Worm (Caenorhabditis elegans) whole organism, L4 larva: ENCODE measurements around the gene ufd-3.

ENCODE experiments used
- D1046.2 ChIP-seq: fragments of 200-800 bp; sonication (Bioruptor generic); IDR thresholded peaks from 2 replicates; pipeline ENCODE4 v1.3.6; 2022; ENCODE audit warnings: missing genetic modification characterization, missing compliant biosample characterization
- F26F4.8 ChIP-seq: fragments of 200-800 bp; sonication (Bioruptor generic); conservative IDR thresholded peaks from 2 replicates; pipeline ENCODE4 v1.3.6; 2022; ENCODE audit warnings: missing genetic modification characterization, missing compliant biosample characterization
- F44E2.7 ChIP-seq: fragments of 200-800 bp; sonication (Bioruptor generic); IDR thresholded peaks from 2 replicates; pipeline ENCODE4 v2.1.2; 2022; ENCODE audit warnings: missing genetic modification characterization, missing compliant biosample characterization
- F49E8.2 ChIP-seq: sonication (generic microtip); optimal IDR thresholded peaks from 2 replicates; lab custom pipeline; 2016; ENCODE audit warnings: missing compliant biosample characterization, mild to moderate bottlenecking, missing genetic modification characterization, borderline replicate concordance
- R02D3.7 ChIP-seq: fragments of 150-350 bp; sonication (generic microtip); optimal IDR thresholded peaks from 3 replicates; lab custom pipeline; 2014; ENCODE audit warnings: missing biosample characterization, missing genetic modification characterization
- T20F7.1 ChIP-seq: fragments of 200-800 bp; sonication (Bioruptor generic); optimal IDR thresholded peaks from 2 replicates; lab custom pipeline; 2018; ENCODE audit warnings: mild to moderate bottlenecking, missing genetic modification characterization, missing compliant biosample characterization
- Y48G9A.11 ChIP-seq: fragments of 200-800 bp; sonication (Bioruptor generic); IDR thresholded peaks from 2 replicates; pipeline ENCODE4 v1.3.6; 2022; ENCODE audit warnings: missing genetic modification reagents, missing genetic modification characterization, missing compliant biosample characterization
- Y75B8A.6 ChIP-seq: fragments of 200-800 bp; sonication (Bioruptor generic); IDR thresholded peaks from 2 replicates; pipeline ENCODE4 v1.3.6; 2022; ENCODE audit warnings: missing genetic modification reagents, missing genetic modification characterization, missing compliant biosample characterization
- ZK337.2 ChIP-seq: fragments of 200-800 bp; sonication (Bioruptor generic); IDR thresholded peaks from 2 replicates; pipeline ENCODE4 v1.3.6; 2022; ENCODE audit warnings: missing genetic modification reagents, missing genetic modification characterization, missing compliant biosample characterization
- aly-2 ChIP-seq: sonication (generic microtip); optimal IDR thresholded peaks from 2 replicates; lab custom pipeline; 2018; ENCODE audit warnings: missing biosample characterization, missing genetic modification characterization
- ama-1 ChIP-seq: fragments of 150-350 bp; optimal IDR thresholded peaks from 2 replicates; lab custom pipeline; 2014; ENCODE audit warnings: inconsistent platforms, mixed read lengths
- arid-1 ChIP-seq: fragments of 200-800 bp; sonication (Bioruptor generic); conservative IDR thresholded peaks from 2 replicates; pipeline ENCODE4 v1.3.6; 2022; ENCODE audit warnings: missing genetic modification reagents, missing genetic modification characterization, missing compliant biosample characterization
- attf-4 ChIP-seq: sonication (generic microtip); optimal IDR thresholded peaks from 3 replicates; lab custom pipeline; 2017; ENCODE audit warnings: missing biosample characterization, missing genetic modification characterization
- ceh-20 ChIP-seq: fragments of 200-800 bp; sonication (Bioruptor generic); IDR thresholded peaks from 2 replicates; pipeline ENCODE4 v1.3.6; 2022; ENCODE audit warnings: missing genetic modification reagents, missing genetic modification characterization, missing compliant biosample characterization
- ceh-44 ChIP-seq: fragments of 200-800 bp; sonication (Bioruptor generic); IDR thresholded peaks from 2 replicates; pipeline ENCODE4 v1.3.6; 2022; ENCODE audit warnings: missing genetic modification reagents, missing genetic modification characterization, missing compliant biosample characterization
- ceh-62 ChIP-seq: sonication (generic microtip); optimal IDR thresholded peaks from 2 replicates; lab custom pipeline; 2017; ENCODE audit warnings: missing biosample characterization, missing genetic modification characterization
- ceh-82 ChIP-seq: sonication (generic microtip); optimal IDR thresholded peaks from 2 replicates; lab custom pipeline; 2017; ENCODE audit warnings: missing biosample characterization, missing genetic modification characterization
- ctbp-1 ChIP-seq: fragments of 200-800 bp; sonication (Bioruptor generic); IDR thresholded peaks from 2 replicates; pipeline ENCODE4 v1.3.6; 2022; ENCODE audit warnings: missing genetic modification reagents, missing genetic modification characterization, missing compliant biosample characterization
- daf-19 ChIP-seq: fragments of 200-800 bp; sonication (Bioruptor generic); conservative IDR thresholded peaks from 2 replicates; pipeline ENCODE4 v1.3.6; 2022; ENCODE audit warnings: missing genetic modification characterization, missing compliant biosample characterization
- dmd-9 ChIP-seq: fragments of 200-800 bp; sonication (Bioruptor generic); IDR thresholded peaks from 2 replicates; pipeline ENCODE4 v1.3.6; 2022; ENCODE audit warnings: missing genetic modification reagents, missing genetic modification characterization, missing compliant biosample characterization
- hif-1 ChIP-seq, 2 experiments: sonication (generic microtip); optimal IDR thresholded peaks; 2 replicates each; lab custom pipeline; 2016 to 2017; ENCODE audit warnings: missing compliant biosample characterization in 2 of 2, missing genetic modification characterization in 2 of 2, missing genetic modification reagents in 2 of 2, missing genotype in 2 of 2, mild to moderate bottlenecking in 1 of 2
- hlh-30 ChIP-seq: sonication (generic microtip); optimal IDR thresholded peaks from 2 replicates; lab custom pipeline; 2017; ENCODE audit warnings: antibody characterized with exemption, mild to moderate bottlenecking, missing genetic modification characterization, missing compliant biosample characterization; ENCODE audit not compliant: insufficient read depth
- hmg-1.1 ChIP-seq: fragments of 200-800 bp; sonication (Bioruptor generic); IDR thresholded peaks from 2 replicates; pipeline ENCODE4 v1.3.6; 2022; ENCODE audit warnings: missing genetic modification reagents, missing genetic modification characterization, missing compliant biosample characterization
- lim-7 ChIP-seq: fragments of 200-800 bp; sonication (Bioruptor generic); IDR thresholded peaks from 2 replicates; pipeline ENCODE4 v1.3.6; 2022; ENCODE audit warnings: missing genetic modification characterization, missing compliant biosample characterization
- lin-1 ChIP-seq: fragments of 200-800 bp; sonication (Bioruptor generic); IDR thresholded peaks from 2 replicates; pipeline ENCODE4 v1.3.6; 2022; ENCODE audit warnings: missing genetic modification reagents, missing genetic modification characterization, missing compliant biosample characterization
- lin-13 ChIP-seq: fragments of 150-350 bp; optimal IDR thresholded peaks from 2 replicates; lab custom pipeline; 2014; ENCODE audit warnings: missing biosample characterization, missing genetic modification reagents, missing genetic modification characterization
- lin-29 ChIP-seq: fragments of 200-800 bp; sonication (Bioruptor generic); IDR thresholded peaks from 2 replicates; pipeline ENCODE4 v1.3.6; 2022; ENCODE audit warnings: missing genetic modification reagents, missing genetic modification characterization, missing compliant biosample characterization
- lin-38 ChIP-seq: fragments of 200-800 bp; sonication (Bioruptor generic); IDR thresholded peaks from 2 replicates; pipeline ENCODE4 v1.3.6; 2022; ENCODE audit warnings: missing genetic modification reagents, missing genetic modification characterization, missing compliant biosample characterization
- madf-9 ChIP-seq: fragments of 200-800 bp; sonication (Bioruptor generic); conservative IDR thresholded peaks from 2 replicates; pipeline ENCODE4 v1.3.6; 2022; ENCODE audit warnings: missing genetic modification reagents, missing genetic modification characterization, missing compliant biosample characterization
- mdl-1 ChIP-seq, 2 experiments: fragments of 150-350 bp in 1 of 2; sonication (generic microtip) in 1 of 2; optimal IDR thresholded peaks; 2 replicates each; lab custom pipeline; 2014 to 2017; ENCODE audit warnings: missing biosample characterization in 2 of 2, missing genetic modification characterization in 2 of 2
- mes-2 ChIP-seq: sonication (generic microtip); optimal IDR thresholded peaks from 2 replicates; lab custom pipeline; 2016; ENCODE audit warnings: missing genotype, mild to moderate bottlenecking, missing genetic modification characterization, missing compliant biosample characterization; ENCODE audit not compliant: poor library complexity, severe bottlenecking
- nhr-28 ChIP-seq: fragments of 150-350 bp; optimal IDR thresholded peaks from 2 replicates; lab custom pipeline; 2014; ENCODE audit warnings: missing biosample characterization, missing genetic modification characterization
- nhr-6 ChIP-seq: fragments of 150-350 bp; optimal IDR thresholded peaks from 2 replicates; lab custom pipeline; 2014; ENCODE audit warnings: missing biosample characterization, missing genetic modification characterization
- pqm-1 ChIP-seq: sonication (generic microtip); optimal IDR thresholded peaks from 2 replicates; lab custom pipeline; 2017; ENCODE audit warnings: missing biosample characterization, missing genetic modification characterization
- saeg-2 ChIP-seq: fragments of 200-800 bp; sonication (Bioruptor generic); IDR thresholded peaks from 2 replicates; pipeline ENCODE4 v1.3.6; 2022; ENCODE audit warnings: missing genetic modification reagents, missing genetic modification characterization, missing compliant biosample characterization
- sdz-12 ChIP-seq: fragments of 200-800 bp; sonication (Bioruptor generic); optimal IDR thresholded peaks from 2 replicates; lab custom pipeline; 2018; ENCODE audit warnings: mild to moderate bottlenecking, missing genetic modification characterization, missing compliant biosample characterization
- set-16 ChIP-seq: fragments of 200-800 bp; sonication (Bioruptor generic); IDR thresholded peaks from 2 replicates; pipeline ENCODE4 v1.3.6; 2022; ENCODE audit warnings: missing genetic modification reagents, missing genetic modification characterization, missing compliant biosample characterization
- snpc-1.2 ChIP-seq: fragments of 200-800 bp; sonication (Bioruptor generic); IDR thresholded peaks from 2 replicates; pipeline ENCODE4 v1.3.6; 2022; ENCODE audit warnings: missing genetic modification reagents, missing genetic modification characterization, missing compliant biosample characterization
- unc-39 ChIP-seq: sonication (generic microtip); optimal IDR thresholded peaks from 2 replicates; lab custom pipeline; 2017; ENCODE audit warnings: missing biosample characterization, missing genetic modification characterization
- unc-62 ChIP-seq, 3 experiments: fragments of 150-350 bp in 1 of 3; sonication (generic microtip); optimal IDR thresholded peaks in 2 of 3; peaks in 1 of 3; 1 replicate in 1 of 3; 2 replicates in 2 of 3; lab custom pipeline; 2014 to 2017; ENCODE audit warnings: missing biosample characterization in 3 of 3, missing genetic modification characterization in 3 of 3, missing genetic modification reagents in 3 of 3, missing genotype in 1 of 3
- vab-7 ChIP-seq: fragments of 200-800 bp; sonication (Bioruptor generic); IDR thresholded peaks from 2 replicates; pipeline ENCODE4 v1.3.6; 2022; ENCODE audit warnings: missing genetic modification reagents, missing genetic modification characterization, missing compliant biosample characterization
- zag-1 ChIP-seq: fragments of 150-350 bp; optimal IDR thresholded peaks from 2 replicates; lab custom pipeline; 2014; ENCODE audit warnings: missing biosample characterization, missing genetic modification characterization
- zfp-2 ChIP-seq: sonication (generic microtip); optimal IDR thresholded peaks from 2 replicates; lab custom pipeline; 2016; ENCODE audit warnings: mild to moderate bottlenecking, missing genetic modification characterization, missing compliant biosample characterization
- zfp-3 ChIP-seq: fragments of 200-800 bp; sonication (Bioruptor generic); conservative IDR thresholded peaks from 2 replicates; pipeline ENCODE4 v1.3.6; 2022; ENCODE audit warnings: missing genetic modification reagents, missing genetic modification characterization, missing compliant biosample characterization
- zip-11 ChIP-seq: fragments of 200-800 bp; sonication (Bioruptor generic); IDR thresholded peaks from 2 replicates; pipeline ENCODE4 v1.3.6; 2022; ENCODE audit warnings: missing genetic modification characterization, missing compliant biosample characterization
- zip-2 ChIP-seq: fragments of 150-350 bp; optimal IDR thresholded peaks from 2 replicates; lab custom pipeline; 2014; ENCODE audit warnings: missing biosample characterization, missing genetic modification characterization
- ztf-11 ChIP-seq: fragments of 150-350 bp; optimal IDR thresholded peaks from 2 replicates; lab custom pipeline; 2014; ENCODE audit warnings: missing biosample characterization, missing genetic modification characterization

Gene ufd-3

DNA sequence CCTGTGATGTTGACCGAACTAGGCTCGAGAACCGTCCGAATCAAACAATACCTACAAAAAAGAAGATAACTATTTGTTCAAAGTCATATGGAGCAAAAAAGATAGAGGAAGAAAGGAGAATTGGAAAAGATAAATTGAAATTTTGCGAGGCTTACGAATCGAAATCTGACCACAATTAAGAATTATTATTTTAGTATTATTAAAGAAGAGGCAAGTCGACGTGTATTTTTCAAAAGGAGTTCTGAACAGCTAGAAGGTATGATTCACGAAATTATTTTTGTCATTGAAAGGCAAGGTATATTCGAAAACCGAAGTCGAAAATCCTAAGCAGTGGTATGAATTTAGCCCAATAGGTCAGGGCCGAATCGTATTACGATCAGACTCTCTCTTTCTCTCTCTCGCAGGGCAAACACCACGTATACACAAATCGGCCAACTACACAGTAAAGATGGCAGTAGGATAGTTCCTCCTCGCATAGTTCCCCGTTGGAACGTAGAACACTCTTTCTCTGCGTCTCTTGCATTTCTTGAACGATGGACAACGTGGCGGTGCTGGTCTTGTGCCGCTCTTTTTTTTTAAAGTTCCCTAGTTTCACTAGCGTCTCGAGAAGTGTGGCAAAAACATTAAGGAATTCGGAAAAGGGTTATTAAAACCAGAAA, 49.4 kb upstream of the ufd-3 start, which contains the start of gene vgln-1 (continued):
- TF ChIP-seq mes-2 (tag; lab: Kevin White, UChicago) (peak; percentile 31), ceh-20 (GFP tag; lab: Robert Waterston, UW) (no peak), D1046.2 (GFP tag; lab: Robert Waterston, UW) (no peak), mdl-1 (tag; optimal IDR thresholded peaks at IDR 0.05; lab: Kevin White, UChicago) (peak in 1 of 2 experiments; percentile 35), hif-1 (tag; optimal IDR thresholded peaks at IDR 0.05; lab: Kevin White, UChicago) (no peak), lin-13 (GFP tag; lab: Kevin White, UChicago) (no peak), ZK337.2 (GFP tag; lab: Robert Waterston, UW) (0 out of 2 replicates have a peak, but pooled peaks have one; percentile 13), Y75B8A.6 (GFP tag; lab: Robert Waterston, UW) (no peak), attf-4 (no peak), lin-38 (GFP tag; lab: Robert Waterston, UW) (no peak), daf-19 (no peak), set-16 (GFP tag; lab: Robert Waterston, UW) (no peak), ztf-11 (no peak), nhr-28 (tag; lab: Kevin White, UChicago) (peak; percentile 14), zfp-3 (GFP tag; lab: Robert Waterston, UW) (no peak), ctbp-1 (no peak), ceh-44 (GFP tag; lab: Robert Waterston, UW) (no peak), aly-2 (tag; lab: Kevin White, UChicago) (no peak), unc-62 (GFP tag; optimal IDR thresholded peaks at IDR 0.05 in 1 of 2; lab: Kevin White, UChicago) (peak in 1 of 2 experiments; percentile 60), unc-62 (tag; optimal IDR thresholded peaks at IDR 0.05; lab: Kevin White, UChicago) (no peak), zag-1 (tag; lab: Kevin White, UChicago) (no peak), unc-39 (no peak), lim-7 (GFP tag; lab: Robert Waterston, UW) (no peak), arid-1 (GFP tag; lab: Robert Waterston, UW) (no peak), R02D3.7 (no peak)

DNA sequence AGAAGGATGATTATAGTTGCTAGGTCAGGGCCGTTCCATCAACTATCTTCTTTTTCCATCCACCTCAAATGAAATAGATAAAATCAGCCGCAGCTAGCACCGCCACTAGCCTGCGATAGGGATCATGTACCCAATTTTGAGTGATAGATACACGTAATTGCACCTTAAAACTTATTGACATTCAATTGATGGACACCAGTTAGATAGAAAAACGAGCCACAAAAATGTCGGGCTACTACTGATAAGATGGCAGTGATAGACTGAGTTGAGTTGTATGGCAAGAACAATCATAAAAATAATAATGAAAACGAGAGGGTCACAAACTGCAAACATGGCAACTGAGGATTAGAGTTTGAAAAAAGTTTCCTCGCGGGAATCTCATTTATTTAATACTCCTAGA, 48.7 kb upstream of the ufd-3 start:
- no peak for TF ChIP-seq ama-1 (lab: Kevin White, UChicago)
- TF ChIP-seq zag-1 (tag; lab: Kevin White, UChicago) = no peak
- TF ChIP-seq nhr-28 (tag; lab: Kevin White, UChicago) = peak; percentile 62
- TF ChIP-seq arid-1 (GFP tag; lab: Robert Waterston, UW) = no peak
- TF ChIP-seq T20F7.1 (GFP tag; lab: Kevin White, UChicago) = no peak
- no peak for TF ChIP-seq F26F4.8
- no peak for TF ChIP-seq F44E2.7 (GFP tag; lab: Robert Waterston, UW)
- TF ChIP-seq lin-13 (GFP tag; lab: Kevin White, UChicago) = no peak
- TF ChIP-seq aly-2 (tag; lab: Kevin White, UChicago) = no peak
- 0 out of 2 replicates have a peak, but pooled peaks have one; percentile 11 for TF ChIP-seq ceh-20 (GFP tag; lab: Robert Waterston, UW)
- TF ChIP-seq mes-2 (tag; lab: Kevin White, UChicago) = peak; percentile 28
- TF ChIP-seq zip-11 (GFP tag; lab: Robert Waterston, UW) = no peak
- no peak for TF ChIP-seq lin-29 (GFP tag; lab: Robert Waterston, UW)
- TF ChIP-seq zip-2 (tag; lab: Kevin White, UChicago) = no peak
- no peak for TF ChIP-seq saeg-2 (GFP tag; lab: Robert Waterston, UW)
- TF ChIP-seq lim-7 (GFP tag; lab: Robert Waterston, UW) = no peak
- TF ChIP-seq hlh-30 (tag; lab: Kevin White, UChicago) = no peak
- TF ChIP-seq lin-1 = 0 out of 2 replicates have a peak, but pooled peaks have one; percentile 41
- TF ChIP-seq Y75B8A.6 (GFP tag; lab: Robert Waterston, UW) = no peak
- no peak for TF ChIP-seq nhr-6
- peak; percentile 72 for TF ChIP-seq pqm-1 (tag; lab: Kevin White, UChicago)
- no peak for TF ChIP-seq sdz-12 (GFP tag; lab: Kevin White, UChicago)
- no peak for TF ChIP-seq snpc-1.2 (GFP tag; lab: Robert Waterston, UW)
- no peak for TF ChIP-seq hif-1 (tag; optimal IDR thresholded peaks at IDR 0.05; lab: Kevin White, UChicago)
- TF ChIP-seq vab-7 = no peak
- TF ChIP-seq ceh-82 = no peak
- TF ChIP-seq F49E8.2 (tag; lab: Kevin White, UChicago) = no peak
- no peak for TF ChIP-seq dmd-9 (GFP tag; lab: Robert Waterston, UW)
- no peak for TF ChIP-seq Y48G9A.11 (GFP tag; lab: Robert Waterston, UW)
- TF ChIP-seq madf-9 (GFP tag; lab: Robert Waterston, UW) = no peak
- no peak for TF ChIP-seq ceh-62 (tag; lab: Kevin White, UChicago)
- no peak for TF ChIP-seq zfp-2 (tag; lab: Kevin White, UChicago)
- TF ChIP-seq unc-39 = no peak
- TF ChIP-seq ZK337.2 (GFP tag; lab: Robert Waterston, UW) = no peak
- TF ChIP-seq hmg-1.1 = no peak
